Worm (Caenorhabditis elegans) whole organism, L2 larva: ENCODE data around the gene F40F8.5.

Experiments used
- R02D3.7 ChIP-seq: fragments of 150-350 bp; optimal IDR thresholded peaks from 2 replicates; lab custom pipeline; 2014; ENCODE audit warnings: missing biosample characterization, missing genetic modification characterization
- crh-2 ChIP-seq: sonication (generic microtip); optimal IDR thresholded peaks from 2 replicates; lab custom pipeline; 2017; ENCODE audit warnings: missing biosample characterization, missing genetic modification characterization
- dmd-4 ChIP-seq: sonication (generic microtip); optimal IDR thresholded peaks from 2 replicates; lab custom pipeline; 2017; ENCODE audit warnings: missing biosample characterization, missing genetic modification characterization
- egl-27 ChIP-seq: sonication (generic microtip); optimal IDR thresholded peaks from 3 replicates; lab custom pipeline; 2017; ENCODE audit warnings: missing biosample characterization, missing genetic modification reagents, missing genetic modification characterization
- lsy-2 ChIP-seq, 2 experiments: fragments of 150-350 bp in 1 of 2; sonication (generic microtip) in 1 of 2; optimal IDR thresholded peaks; 2 replicates each; lab custom pipeline; 2014 to 2017; ENCODE audit warnings: missing biosample characterization in 2 of 2, missing genetic modification characterization in 2 of 2
- mab-5 ChIP-seq: fragments of 150-350 bp; optimal IDR thresholded peaks from 2 replicates; lab custom pipeline; 2014; ENCODE audit warnings: missing biosample characterization, missing genetic modification characterization
- mdl-1 ChIP-seq, 2 experiments: fragments of 150-350 bp in 1 of 2; sonication (generic microtip) in 1 of 2; optimal IDR thresholded peaks; 2 replicates each; lab custom pipeline; 2017; ENCODE audit warnings: missing biosample characterization in 2 of 2, missing genetic modification characterization in 2 of 2
- nhr-10 ChIP-seq: sonication (generic microtip); optimal IDR thresholded peaks from 2 replicates; lab custom pipeline; 2017; ENCODE audit warnings: missing biosample characterization, missing genetic modification characterization
- nhr-23 ChIP-seq: fragments of 150-350 bp; optimal IDR thresholded peaks from 2 replicates; lab custom pipeline; 2014; ENCODE audit warnings: missing biosample characterization, missing genetic modification reagents, missing genetic modification characterization
- nhr-237 ChIP-seq: fragments of 150-350 bp; optimal IDR thresholded peaks from 2 replicates; lab custom pipeline; 2014; ENCODE audit warnings: missing biosample characterization, missing genetic modification characterization
- nhr-25 ChIP-seq: fragments of 150-350 bp; sonication (generic microtip); optimal IDR thresholded peaks from 3 replicates; lab custom pipeline; 2014; ENCODE audit warnings: missing biosample characterization, missing genetic modification characterization
- nhr-6 ChIP-seq: fragments of 150-350 bp; optimal IDR thresholded peaks from 2 replicates; lab custom pipeline; 2014; ENCODE audit warnings: missing biosample characterization, missing genetic modification characterization
- peb-1 ChIP-seq: fragments of 150-350 bp; optimal IDR thresholded peaks from 2 replicates; lab custom pipeline; 2014; ENCODE audit warnings: missing biosample characterization, missing genetic modification characterization
- sem-4 ChIP-seq: fragments of 150-350 bp; optimal IDR thresholded peaks from 2 replicates; lab custom pipeline; 2014; ENCODE audit warnings: missing biosample characterization, missing genetic modification reagents, missing genetic modification characterization
- skn-1 ChIP-seq: sonication (generic microtip); optimal IDR thresholded peaks from 2 replicates; lab custom pipeline; 2017; ENCODE audit warnings: missing biosample characterization, missing genetic modification characterization
- sma-3 ChIP-seq: sonication (generic microtip); optimal IDR thresholded peaks from 2 replicates; lab custom pipeline; 2016; ENCODE audit warnings: missing genetic modification reagents, missing genetic modification characterization, missing compliant biosample characterization
- sma-9 ChIP-seq, 2 experiments: fragments of 150-350 bp in 1 of 2; sonication (generic microtip) in 1 of 2; optimal IDR thresholded peaks; 2 replicates each; lab custom pipeline; 2014 to 2016; ENCODE audit warnings: missing genetic modification characterization in 2 of 2, mild to moderate bottlenecking in 1 of 2, missing biosample characterization in 1 of 2, missing compliant biosample characterization in 1 of 2, missing genetic modification reagents in 1 of 2, moderate library complexity in 1 of 2
- unc-55 ChIP-seq: fragments of 150-350 bp; sonication (generic microtip); optimal IDR thresholded peaks from 3 replicates; lab custom pipeline; 2014; ENCODE audit warnings: missing biosample characterization, missing genetic modification reagents, missing genetic modification characterization
- unc-62 ChIP-seq: fragments of 150-350 bp; optimal IDR thresholded peaks from 2 replicates; lab custom pipeline; 2014; ENCODE audit warnings: missing biosample characterization, missing genetic modification reagents, missing genetic modification characterization
- zag-1 ChIP-seq: fragments of 150-350 bp; optimal IDR thresholded peaks from 2 replicates; lab custom pipeline; 2014; ENCODE audit warnings: missing biosample characterization, missing genetic modification characterization
- ztf-11 ChIP-seq: sonication (generic microtip); optimal IDR thresholded peaks from 2 replicates; lab custom pipeline; 2017; ENCODE audit warnings: missing biosample characterization, missing genetic modification characterization

The F40F8.5 gene

ce11 chrII:11089356-11089755 is 45.4 kb downstream of the F40F8.5 start, which contains the start of gene unc-53:
TSS of gene unc-53 (minus strand) at chrII:11089456.
- TF ChIP-seq nhr-6 (tag; lab: Kevin White, UChicago) (no peak), nhr-25 (tag; lab: Kevin White, UChicago) (no peak), egl-27 (tag; lab: Kevin White, UChicago) (no peak), sma-9 (GFP tag; optimal IDR thresholded peaks at IDR 0.05; lab: Kevin White, UChicago) (no peak), sma-9 (tag; optimal IDR thresholded peaks at IDR 0.05; lab: Kevin White, UChicago) (no peak), sma-3 (no peak), nhr-237 (tag; lab: Kevin White, UChicago) (no peak), nhr-23 (tag; lab: Kevin White, UChicago) (no peak), unc-55 (no peak), sem-4 (no peak), peb-1 (tag; lab: Kevin White, UChicago) (no peak)
- TF ChIP-seq, all 48 proteins: peak for 0

ce11 chrII:11088137-11088536 is 46.6 kb downstream of the F40F8.5 start:
- TF ChIP-seq crh-2 (tag; lab: Kevin White, UChicago) (no peak), lsy-2 (tag; optimal IDR thresholded peaks at IDR 0.05; lab: Kevin White, UChicago) (no peak), zag-1 (tag; lab: Kevin White, UChicago) (no peak), skn-1 (tag; lab: Kevin White, UChicago) (no peak), peb-1 (tag; lab: Kevin White, UChicago) (no peak), nhr-10 (tag; lab: Kevin White, UChicago) (no peak)
- TF ChIP-seq, all 48 proteins: peak for 0

- TF ChIP-seq crh-2 (tag; lab: Kevin White, UChicago) (no peak), ztf-11 (tag; lab: Kevin White, UChicago) (no peak), mdl-1 (tag; optimal IDR thresholded peaks at IDR 0.05; lab: Kevin White, UChicago) (no peak), dmd-4 (no peak), unc-62 (GFP tag; lab: Kevin White, UChicago) (no peak), skn-1 (tag; lab: Kevin White, UChicago) (no peak), lsy-2 (tag; optimal IDR thresholded peaks at IDR 0.05; lab: Kevin White, UChicago) (no peak), R02D3.7 (tag; lab: Kevin White, UChicago) (no peak), sma-9 (GFP tag; optimal IDR thresholded peaks at IDR 0.05; lab: Kevin White, UChicago) (no peak), sma-9 (tag; optimal IDR thresholded peaks at IDR 0.05; lab: Kevin White, UChicago) (no peak), mab-5 (tag; lab: Kevin White, UChicago) (no peak)
Measured at ce11 chrII:11086770-11087169, 48.0 kb downstream of the F40F8.5 start.
